Fruit fly (Drosophila melanogaster) whole organism, pupa: ENCODE measurements around the gene HP1c.
A peak's percentile ranks its signal among the peaks of the same experiment; 100 is the strongest.

ENCODE experiments used
- CG10348 ChIP-seq: fragments of 200-800 bp; sonication (Bioruptor generic); IDR thresholded peaks from 2 replicates; pipeline ENCODE4 v1.3.6; 2022; ENCODE audit warnings: missing biosample characterization, missing genetic modification characterization
- CG12605 ChIP-seq: fragments of 200-800 bp; sonication (Bioruptor generic); IDR thresholded peaks from 2 replicates; pipeline ENCODE4 v1.3.6; 2022; ENCODE audit warnings: missing biosample characterization, missing genetic modification characterization
- CG13204 ChIP-seq: fragments of 200-800 bp; sonication (Bioruptor generic); optimal IDR thresholded peaks from 2 replicates; lab custom pipeline; 2018; ENCODE audit warnings: missing biosample characterization, mild to moderate bottlenecking, missing genetic modification characterization, moderate library complexity
- CG14655 ChIP-seq: fragments of 200-800 bp; sonication (Bioruptor generic); optimal IDR thresholded peaks from 3 replicates; lab custom pipeline; 2017; ENCODE audit warnings: mild to moderate bottlenecking, missing biosample characterization, missing genetic modification reagents, missing genetic modification characterization
- CG15710 ChIP-seq: fragments of 200-800 bp; sonication (Bioruptor generic); optimal IDR thresholded peaks from 2 replicates; lab custom pipeline; 2018; ENCODE audit warnings: missing biosample characterization, mild to moderate bottlenecking, missing genetic modification characterization, moderate library complexity
- CG17806 ChIP-seq: fragments of 200-800 bp; sonication (Bioruptor generic); optimal IDR thresholded peaks from 2 replicates; lab custom pipeline; 2018; ENCODE audit warnings: missing biosample characterization, mild to moderate bottlenecking, missing genetic modification characterization, moderate library complexity
- CG32121 ChIP-seq: fragments of 200-800 bp; sonication (Bioruptor generic); IDR thresholded peaks from 2 replicates; pipeline ENCODE4 v1.3.6; 2022; ENCODE audit warnings: missing biosample characterization, missing genetic modification characterization
- CG34367 ChIP-seq: fragments of 200-800 bp; sonication (Bioruptor generic); optimal IDR thresholded peaks from 2 replicates; lab custom pipeline; 2018; ENCODE audit warnings: missing biosample characterization, mild to moderate bottlenecking, missing genetic modification characterization
- CG4496 ChIP-seq: fragments of 200-800 bp; sonication (Bioruptor generic); IDR thresholded peaks from 3 replicates; pipeline ENCODE4 v1.3.6; 2022; ENCODE audit warnings: missing biosample characterization, missing genetic modification characterization
- CG8159 ChIP-seq: fragments of 200-800 bp; sonication (Bioruptor generic); optimal IDR thresholded peaks from 3 replicates; lab custom pipeline; 2018; ENCODE audit warnings: missing biosample characterization, mild to moderate bottlenecking, missing genetic modification characterization, moderate library complexity
- CG8301 ChIP-seq: fragments of 200-800 bp; sonication (Bioruptor generic); optimal IDR thresholded peaks from 2 replicates; lab custom pipeline; 2018; ENCODE audit warnings: missing biosample characterization, mild to moderate bottlenecking, missing genetic modification characterization
- CG9948 ChIP-seq: fragments of 200-800 bp; sonication (Bioruptor generic); optimal IDR thresholded peaks from 2 replicates; lab custom pipeline; 2018; ENCODE audit warnings: missing biosample characterization, mild to moderate bottlenecking, missing genetic modification characterization, moderate library complexity
- D1 ChIP-seq: fragments of 200-800 bp; sonication (Bioruptor generic); optimal IDR thresholded peaks from 2 replicates; lab custom pipeline; 2018; ENCODE audit warnings: missing biosample characterization, mild to moderate bottlenecking, missing genetic modification characterization, moderate library complexity
- EcR ChIP-seq: fragments of 200-800 bp; sonication (Bioruptor generic); optimal IDR thresholded peaks from 3 replicates; lab custom pipeline; 2019; ENCODE audit warnings: missing biosample characterization, missing genetic modification characterization, mild to moderate bottlenecking, moderate library complexity, missing genetic modification reagents
- Ets98B ChIP-seq: fragments of 200-800 bp; sonication (Bioruptor generic); IDR thresholded peaks from 2 replicates; pipeline ENCODE4 v1.3.6; 2022; ENCODE audit warnings: missing biosample characterization, missing genetic modification characterization
- Pif1A ChIP-seq: fragments of 200-800 bp; sonication (Bioruptor generic); optimal IDR thresholded peaks from 3 replicates; lab custom pipeline; 2016; ENCODE audit warnings: missing biosample characterization, missing genetic modification characterization
- Pif1B ChIP-seq: fragments of 200-800 bp; sonication (Bioruptor generic); optimal IDR thresholded peaks from 3 replicates; lab custom pipeline; 2016; ENCODE audit warnings: missing biosample characterization, missing genetic modification characterization
- Snoo ChIP-seq: fragments of 200-800 bp; sonication (Bioruptor generic); optimal IDR thresholded peaks from 3 replicates; lab custom pipeline; 2017; ENCODE audit warnings: missing biosample characterization, mild to moderate bottlenecking, missing genetic modification characterization, inconsistent platforms
- fd96Ca ChIP-seq: fragments of 200-800 bp; sonication (Bioruptor generic); IDR thresholded peaks from 3 replicates; pipeline ENCODE4 v1.3.6; 2022; ENCODE audit warnings: missing biosample characterization, missing genetic modification characterization
- gl ChIP-seq: fragments of 200-800 bp; sonication (Bioruptor generic); optimal IDR thresholded peaks from 2 replicates; lab custom pipeline; 2018; ENCODE audit warnings: missing biosample characterization, mild to moderate bottlenecking, missing genetic modification characterization
- rn ChIP-seq: fragments of 200-800 bp; sonication (Bioruptor generic); IDR thresholded peaks from 2 replicates; pipeline ENCODE4 v1.3.6; 2022; ENCODE audit warnings: missing biosample characterization, missing genetic modification characterization

The HP1c gene

DNA sequence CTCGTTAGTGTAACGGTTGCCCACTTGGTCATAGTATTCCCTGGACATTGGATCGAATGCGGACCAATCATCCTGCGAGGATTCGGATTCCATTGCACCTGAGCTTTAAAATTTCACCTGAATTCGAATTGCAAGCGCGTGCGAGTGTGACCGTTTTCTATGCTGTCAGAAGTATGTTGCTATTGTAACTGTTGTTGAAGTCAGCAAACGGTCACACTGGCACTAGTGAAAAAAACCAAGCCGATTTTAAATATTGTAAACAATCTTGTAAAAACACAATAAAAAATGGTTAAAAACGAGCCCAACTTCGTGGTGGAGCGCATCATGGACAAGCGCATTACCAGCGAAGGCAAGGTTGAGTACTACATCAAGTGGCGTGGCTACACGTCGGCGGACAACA, at the start of gene HP1c, which contains the start of gene vret:
Gene HP1c (plus strand): TSS at position 189 of the 400 bp plus-strand sequence.
Gene vret (minus strand): TSS at position 150 of the 400 bp plus-strand sequence.
- no peak for TF ChIP-seq gl (tag; lab: Kevin White, UChicago)

DNA sequence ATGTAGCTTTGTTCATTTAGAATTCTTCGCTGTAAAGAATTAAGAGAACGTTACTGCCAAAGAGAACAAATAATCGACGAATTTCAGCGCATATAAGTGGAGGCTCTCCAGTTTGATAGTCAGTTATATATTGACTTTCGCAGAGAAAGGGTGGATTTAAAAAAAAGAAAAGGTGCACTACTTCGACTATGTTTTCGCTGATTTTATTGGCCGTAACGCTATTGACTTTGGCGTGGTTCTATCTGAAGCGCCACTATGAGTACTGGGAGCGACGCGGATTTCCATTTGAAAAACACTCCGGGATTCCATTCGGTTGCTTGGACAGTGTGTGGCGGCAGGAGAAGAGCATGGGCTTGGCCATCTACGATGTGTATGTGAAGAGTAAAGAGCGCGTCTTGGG, 47.2 kb upstream of the HP1c start, which contains the start of gene Cyp6d4:
Gene Cyp6d4 (plus strand): TSS at position 112 of the 400 bp plus-strand sequence.
- no peak for TF ChIP-seq D1
- no peak for TF ChIP-seq CG34367 (tag; lab: Kevin White, UChicago)
- no peak for TF ChIP-seq CG13204 (GFP tag; lab: Kevin White, UChicago)
- no peak for TF ChIP-seq CG4496 (GFP tag; lab: Robert Waterston, UW)
- TF ChIP-seq Ets98B (GFP tag; lab: Robert Waterston, UW): no peak

DNA sequence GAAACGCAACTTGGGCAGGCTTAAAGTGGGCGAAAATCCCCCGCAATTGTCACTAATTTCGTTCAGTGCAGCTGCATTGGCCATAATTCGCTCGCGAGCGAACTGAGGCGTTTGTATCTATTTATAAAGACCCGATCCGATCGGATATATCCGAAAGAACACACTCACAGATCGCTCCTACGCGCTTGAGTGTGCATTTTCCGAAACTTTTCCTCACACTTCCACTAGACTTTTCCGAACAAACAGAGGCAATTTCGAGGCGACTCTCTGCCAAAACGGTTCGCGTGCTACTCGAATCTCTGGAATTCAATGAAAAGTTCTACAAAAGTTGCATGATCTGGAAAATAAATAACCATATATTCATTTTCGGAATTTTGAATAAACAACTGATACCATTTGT, 43.6 kb upstream of the HP1c start, which contains the start of the genes CG6972 and CCAP:
Gene CG6972 (plus strand): TSS at position 215 of the 400 bp plus-strand sequence.
Gene CCAP (minus strand): TSS at position 292 of the 400 bp plus-strand sequence.
- TF ChIP-seq D1 (no peak), Pif1A (GFP tag; lab: Kevin White, UChicago) (no peak), CG9948 (no peak), CG32121 (GFP tag; lab: Robert Waterston, UW) (0 out of 2 replicates have a peak, but pooled peaks have one; percentile 28)

DNA sequence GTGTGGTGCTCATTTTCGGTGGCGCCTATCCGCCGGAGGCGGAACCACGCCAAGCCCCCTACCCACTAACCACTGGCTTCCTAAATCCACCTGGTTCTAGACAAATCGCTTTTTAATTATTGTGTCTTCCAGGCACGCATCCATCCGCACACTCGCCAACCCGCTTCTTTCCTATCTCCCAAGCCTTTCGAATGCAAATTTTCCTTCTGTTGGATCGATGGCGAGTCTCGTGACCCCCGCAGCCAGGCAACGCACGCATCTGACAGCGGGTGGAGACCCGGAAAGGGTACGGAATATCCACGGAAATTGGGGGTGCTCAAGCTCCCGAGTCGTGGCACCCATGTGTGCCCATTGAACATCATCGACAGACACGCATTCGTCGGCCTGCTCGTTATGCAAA, 38.2 kb upstream of the HP1c start, which contains the start of gene CG13842:
Gene CG13842 (minus strand): TSS at position 101 of the 400 bp plus-strand sequence.
- TF ChIP-seq EcR (no peak), CG15710 (tag; lab: Kevin White, UChicago) (no peak), Pif1B (GFP tag; lab: Kevin White, UChicago) (no peak), CG9948 (no peak), Ets98B (GFP tag; lab: Robert Waterston, UW) (no peak), gl (tag; lab: Kevin White, UChicago) (no peak), D1 (no peak), CG4496 (GFP tag; lab: Robert Waterston, UW) (no peak), CG34367 (tag; lab: Kevin White, UChicago) (no peak), CG10348 (GFP tag; lab: Robert Waterston, UW) (no peak), rn (GFP tag; lab: Robert Waterston, UW) (no peak), CG32121 (GFP tag; lab: Robert Waterston, UW) (no peak), CG12605 (GFP tag; lab: Robert Waterston, UW) (no peak), Snoo (no peak), fd96Ca (GFP tag; lab: Robert Waterston, UW) (no peak), CG8159 (tag; lab: Kevin White, UChicago) (no peak), CG13204 (GFP tag; lab: Kevin White, UChicago) (no peak), CG14655 (GFP tag; lab: Kevin White, UChicago) (no peak), CG17806 (no peak)

DNA sequence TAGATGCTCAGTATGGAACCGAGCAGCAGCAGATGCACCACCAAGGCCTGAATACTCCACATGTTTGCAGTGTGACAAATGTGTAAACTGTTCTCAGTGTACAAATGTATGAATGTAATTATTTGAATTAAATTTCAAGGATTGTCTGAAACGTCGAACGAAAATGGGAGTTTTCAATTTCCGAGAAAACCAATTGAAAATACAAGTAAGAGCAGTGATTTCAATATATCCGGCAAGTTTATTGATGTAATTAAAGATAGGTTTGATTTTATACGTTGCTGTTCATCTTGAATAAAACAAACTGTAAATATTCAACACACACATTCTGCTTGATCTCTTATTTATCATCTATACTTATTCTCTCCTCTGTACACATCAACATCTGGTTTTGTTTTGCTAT, 34.8 kb upstream of the HP1c start, which contains the start of gene CG4907:
Gene CG4907 (minus strand): TSS at position 101 of the 400 bp plus-strand sequence.
- TF ChIP-seq CG32121 (GFP tag; lab: Robert Waterston, UW) (no peak), CG13204 (GFP tag; lab: Kevin White, UChicago) (no peak), Pif1A (GFP tag; lab: Kevin White, UChicago) (no peak), CG15710 (tag; lab: Kevin White, UChicago) (no peak), CG8159 (tag; lab: Kevin White, UChicago) (no peak), CG4496 (GFP tag; lab: Robert Waterston, UW) (no peak), CG12605 (GFP tag; lab: Robert Waterston, UW) (no peak), CG14655 (GFP tag; lab: Kevin White, UChicago) (no peak), CG10348 (GFP tag; lab: Robert Waterston, UW) (no peak), gl (tag; lab: Kevin White, UChicago) (no peak), Ets98B (GFP tag; lab: Robert Waterston, UW) (no peak), CG8301 (no peak), Pif1B (GFP tag; lab: Kevin White, UChicago) (no peak), D1 (no peak), CG9948 (no peak), EcR (no peak), fd96Ca (GFP tag; lab: Robert Waterston, UW) (no peak), CG17806 (no peak), Snoo (no peak)

DNA sequence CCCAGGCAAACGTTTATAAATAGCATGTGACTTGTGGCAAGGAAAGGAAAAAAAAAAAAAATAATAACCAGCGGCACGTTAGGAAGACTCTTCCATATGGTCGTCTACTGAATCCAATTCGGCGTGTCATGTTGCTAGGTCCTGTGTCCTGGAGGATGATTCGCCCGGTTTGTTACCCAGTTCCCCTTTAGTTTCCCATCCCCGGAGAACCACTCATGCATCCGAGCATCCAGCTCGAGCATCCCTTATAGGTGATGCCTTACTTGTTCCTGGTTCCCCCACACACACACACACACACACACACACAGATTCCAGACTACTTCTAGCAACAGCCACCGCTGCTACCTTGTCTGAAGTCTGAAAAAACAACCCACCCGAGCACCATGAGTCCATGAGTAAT, 27.6 kb upstream of the HP1c start:
- TF ChIP-seq Snoo: no peak
- TF ChIP-seq D1: no peak
- no peak for TF ChIP-seq CG13204 (GFP tag; lab: Kevin White, UChicago)
- TF ChIP-seq CG9948: no peak
- TF ChIP-seq CG17806: no peak
- no peak for TF ChIP-seq CG10348 (GFP tag; lab: Robert Waterston, UW)
- no peak for TF ChIP-seq CG4496 (GFP tag; lab: Robert Waterston, UW)
- no peak for TF ChIP-seq CG8301
- TF ChIP-seq CG8159 (tag; lab: Kevin White, UChicago): no peak
- no peak for TF ChIP-seq rn (GFP tag; lab: Robert Waterston, UW)
- TF ChIP-seq Pif1B (GFP tag; lab: Kevin White, UChicago): no peak
- TF ChIP-seq EcR: no peak
- TF ChIP-seq CG34367 (tag; lab: Kevin White, UChicago): no peak
- no peak for TF ChIP-seq Ets98B (GFP tag; lab: Robert Waterston, UW)
- TF ChIP-seq, all 21 proteins: peak for 0

DNA sequence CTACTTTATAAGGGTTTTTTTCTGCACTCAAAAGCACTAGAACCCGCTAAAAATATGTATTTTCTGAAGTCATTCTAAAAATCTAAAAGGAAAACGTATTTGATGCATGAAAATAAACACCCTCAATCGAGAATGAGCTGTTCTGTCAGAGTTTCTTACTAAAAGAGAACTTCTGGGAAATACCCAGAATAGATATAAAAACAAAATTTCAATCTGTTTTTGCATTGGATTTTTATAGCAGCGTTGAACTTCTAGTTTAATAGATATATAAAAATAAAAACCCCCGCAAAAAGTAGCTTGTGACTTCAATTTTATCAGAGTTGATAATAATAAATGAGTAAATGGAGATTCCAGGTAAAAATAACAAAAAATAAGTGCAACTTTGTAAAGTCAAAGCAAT, 27.0 kb upstream of the HP1c start:
- TF ChIP-seq CG8301: no peak
- TF ChIP-seq Pif1A (GFP tag; lab: Kevin White, UChicago): no peak
- TF ChIP-seq EcR: no peak
- TF ChIP-seq CG8159 (tag; lab: Kevin White, UChicago): no peak
- no peak for TF ChIP-seq CG9948
- TF ChIP-seq CG13204 (GFP tag; lab: Kevin White, UChicago): no peak
- TF ChIP-seq Snoo: no peak
- TF ChIP-seq fd96Ca (GFP tag; lab: Robert Waterston, UW): no peak
- TF ChIP-seq D1: no peak
- no peak for TF ChIP-seq Pif1B (GFP tag; lab: Kevin White, UChicago)
- no peak for TF ChIP-seq CG14655 (GFP tag; lab: Kevin White, UChicago)
- TF ChIP-seq CG34367 (tag; lab: Kevin White, UChicago): no peak
- TF ChIP-seq CG32121 (GFP tag; lab: Robert Waterston, UW): no peak
- no peak for TF ChIP-seq CG12605 (GFP tag; lab: Robert Waterston, UW)
- TF ChIP-seq CG17806: no peak
- no peak for TF ChIP-seq CG4496 (GFP tag; lab: Robert Waterston, UW)
- TF ChIP-seq gl (tag; lab: Kevin White, UChicago): no peak
- TF ChIP-seq Ets98B (GFP tag; lab: Robert Waterston, UW): no peak
- TF ChIP-seq CG15710 (tag; lab: Kevin White, UChicago): no peak
